Fruit fly (Drosophila melanogaster) whole organism, wandering third instar larva: ENCODE measurements around the gene Faa.

ENCODE experiments used
- Abd-B ChIP-seq: fragments of >200 bp; optimal IDR thresholded peaks from 2 replicates; lab custom pipeline; 2017; ENCODE audit warnings: missing biosample characterization, missing genetic modification characterization
- CG32264 ChIP-seq: fragments of 200-800 bp; sonication (Bioruptor generic); optimal IDR thresholded peaks from 2 replicates; lab custom pipeline; 2016; ENCODE audit warnings: missing biosample characterization, missing genetic modification characterization
- CG9705 ChIP-seq: fragments of 200-800 bp; sonication (Bioruptor generic); optimal IDR thresholded peaks from 2 replicates; lab custom pipeline; 2018; ENCODE audit warnings: missing biosample characterization, mild to moderate bottlenecking, missing genetic modification characterization
- Dfd ChIP-seq: fragments of >200 bp; optimal IDR thresholded peaks from 2 replicates; lab custom pipeline; 2017; ENCODE audit warnings: missing biosample characterization, missing genetic modification characterization
- Jra ChIP-seq: sonication (Bioruptor generic); optimal IDR thresholded peaks from 2 replicates; lab custom pipeline; 2016; ENCODE audit warnings: missing biosample characterization, missing genetic modification characterization
- Myc ChIP-seq: fragments of >200 bp; optimal IDR thresholded peaks from 2 replicates; lab custom pipeline; 2017
- N ChIP-seq: fragments of >200 bp; optimal IDR thresholded peaks from 2 replicates; lab custom pipeline; 2018; ENCODE audit warnings: missing biosample characterization, missing external identifiers, missing genetic modification characterization
- OdsH ChIP-seq: fragments of 200-800 bp; sonication (Bioruptor generic); optimal IDR thresholded peaks from 2 replicates; lab custom pipeline; 2016; ENCODE audit warnings: missing biosample characterization, mild to moderate bottlenecking, missing genetic modification characterization
- br ChIP-seq: fragments of 200-800 bp; sonication (Bioruptor generic); optimal IDR thresholded peaks from 2 replicates; lab custom pipeline; 2016; ENCODE audit warnings: missing biosample characterization, missing genetic modification characterization
- dsf ChIP-seq: sonication (Bioruptor generic); optimal IDR thresholded peaks from 2 replicates; lab custom pipeline; 2016; ENCODE audit warnings: missing biosample characterization, missing genetic modification characterization, borderline replicate concordance
- psq ChIP-seq: fragments of 200-800 bp; sonication (Bioruptor generic); optimal IDR thresholded peaks from 3 replicates; lab custom pipeline; 2017; ENCODE audit warnings: missing biosample characterization, mild to moderate bottlenecking, missing genetic modification characterization, moderate library complexity
- sage ChIP-seq: fragments of 200-800 bp; sonication (Bioruptor generic); optimal IDR thresholded peaks from 2 replicates; lab custom pipeline; 2016; ENCODE audit warnings: missing biosample characterization, mild to moderate bottlenecking, missing genetic modification characterization
- woc ChIP-seq: sonication (Bioruptor generic); optimal IDR thresholded peaks from 2 replicates; lab custom pipeline; 2016; ENCODE audit warnings: missing biosample characterization, mild to moderate bottlenecking, missing genetic modification characterization

- no peak for TF ChIP-seq CG9705 (GFP tag; lab: Kevin White, UChicago)
- no peak for TF ChIP-seq sage (GFP tag; lab: Kevin White, UChicago)
- TF ChIP-seq Dfd (GFP tag; lab: Kevin White, UChicago): no peak
- no peak for TF ChIP-seq psq (GFP tag; lab: Kevin White, UChicago)
- TF ChIP-seq OdsH (GFP tag; lab: Kevin White, UChicago): no peak
- TF ChIP-seq woc (GFP tag; lab: Kevin White, UChicago): no peak
- no peak for TF ChIP-seq dsf (GFP tag; lab: Kevin White, UChicago)
- no peak for TF ChIP-seq Abd-B (GFP tag; lab: Kevin White, UChicago)
- no peak for TF ChIP-seq N
- no peak for TF ChIP-seq br (GFP tag; lab: Kevin White, UChicago)
- no peak for TF ChIP-seq Jra (GFP tag; lab: Kevin White, UChicago)
- no peak for TF ChIP-seq CG32264 (GFP tag; lab: Kevin White, UChicago)
- no peak for TF ChIP-seq Myc (lab: Kevin White, UChicago)
Measured at dm6 chr3L:4072717-4073116, 1.0 kb downstream of the Faa start.
